Worm (Caenorhabditis elegans) whole organism, late embryonic: ENCODE data around the gene C34B4.3.

Source experiments
- K02D7.2 ChIP-seq: sonication (generic microtip); optimal IDR thresholded peaks from 2 replicates; lab custom pipeline; 2017; ENCODE audit warnings: mild to moderate bottlenecking, missing genetic modification characterization, missing compliant biosample characterization
- K09A11.1 ChIP-seq: sonication (generic microtip); optimal IDR thresholded peaks from 2 replicates; lab custom pipeline; 2017; ENCODE audit warnings: antibody characterized with exemption, mild to moderate bottlenecking, missing genetic modification characterization, missing compliant biosample characterization; ENCODE audit not compliant: insufficient read depth
- ama-1 ChIP-seq: fragments of 150-350 bp; optimal IDR thresholded peaks from 2 replicates; lab custom pipeline; 2014
- ceh-6 ChIP-seq: fragments of 200-800 bp; sonication (Bioruptor generic); optimal IDR thresholded peaks from 2 replicates; lab custom pipeline; 2018; ENCODE audit warnings: mild to moderate bottlenecking, missing genetic modification characterization, missing compliant biosample characterization
- ceh-9 ChIP-seq: sonication (generic microtip); optimal IDR thresholded peaks from 2 replicates; lab custom pipeline; 2016; ENCODE audit warnings: mild to moderate bottlenecking, missing genetic modification characterization, inconsistent platforms, missing compliant biosample characterization
- dmd-4 ChIP-seq: sonication (generic microtip); optimal IDR thresholded peaks from 2 replicates; lab custom pipeline; 2016; ENCODE audit warnings: borderline replicate concordance, missing genetic modification characterization, missing compliant biosample characterization
- dve-1 ChIP-seq: sonication (generic microtip); optimal IDR thresholded peaks from 2 replicates; lab custom pipeline; 2017; ENCODE audit warnings: antibody characterized with exemption, mild to moderate bottlenecking, missing genetic modification characterization, missing compliant biosample characterization
- elt-2 ChIP-seq: sonication (generic microtip); optimal IDR thresholded peaks from 2 replicates; lab custom pipeline; 2016; ENCODE audit warnings: missing genetic modification reagents, missing genetic modification characterization, missing compliant biosample characterization
- hlh-30 ChIP-seq: sonication (generic microtip); optimal IDR thresholded peaks from 2 replicates; lab custom pipeline; 2017; ENCODE audit warnings: antibody characterized with exemption, missing genetic modification characterization, missing compliant biosample characterization; ENCODE audit not compliant: insufficient read depth
- nfya-1 ChIP-seq: sonication (generic microtip); optimal IDR thresholded peaks from 2 replicates; lab custom pipeline; 2017; ENCODE audit warnings: missing genetic modification characterization, mild to moderate bottlenecking, missing compliant biosample characterization, antibody characterized with exemption, moderate library complexity
- nhr-11 ChIP-seq: fragments of 150-350 bp; optimal IDR thresholded peaks from 2 replicates; lab custom pipeline; 2014; ENCODE audit warnings: missing biosample characterization, missing genetic modification characterization
- unc-86 ChIP-seq: sonication (generic microtip); optimal IDR thresholded peaks from 2 replicates; lab custom pipeline; 2016; ENCODE audit warnings: missing genetic modification characterization, missing compliant biosample characterization

DNA sequence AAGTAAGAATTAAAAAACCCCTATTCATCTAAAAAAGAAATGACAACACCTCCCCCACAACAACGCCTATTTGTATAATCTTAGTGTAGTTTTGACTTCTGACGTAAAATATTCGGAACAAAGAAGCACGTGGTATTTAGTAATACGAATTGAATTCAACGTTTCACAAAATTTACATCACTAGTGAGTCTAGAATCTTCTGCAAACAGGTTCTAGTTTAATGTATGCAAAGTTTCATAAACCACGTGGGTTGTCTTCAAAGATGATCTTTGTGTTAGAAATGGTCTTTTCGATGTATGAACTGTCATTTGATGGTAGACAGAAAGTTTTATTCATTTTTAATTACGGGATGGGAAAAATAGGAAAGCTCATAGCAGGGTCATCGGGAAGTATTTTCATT lies 2.2 kb upstream of the C34B4.3 start:
- TF ChIP-seq ceh-6 (GFP tag; lab: Kevin White, UChicago) (no peak), dve-1 (tag; lab: Kevin White, UChicago) (no peak), ama-1 (lab: Kevin White, UChicago) (no peak), elt-2 (no peak), ceh-9 (tag; lab: Kevin White, UChicago) (no peak), nfya-1 (no peak), hlh-30 (tag; lab: Kevin White, UChicago) (no peak), K09A11.1 (tag; lab: Kevin White, UChicago) (no peak), dmd-4 (tag; lab: Kevin White, UChicago) (no peak), unc-86 (tag; lab: Kevin White, UChicago) (no peak), K02D7.2 (tag; lab: Kevin White, UChicago) (no peak), nhr-11 (tag; lab: Kevin White, UChicago) (no peak)
